Worm (Caenorhabditis elegans): ENCODE data around the gene cct-5.

- no peak for TF ChIP-seq T22C8.4 (GFP tag; IDR thresholded peaks at IDR 0.05)
- no peak for TF ChIP-seq med-1 (GFP tag; optimal IDR thresholded peaks at IDR 0.05; ENCODE audit: insufficient read depth)
- no peak for TF ChIP-seq ztf-23 (GFP tag; IDR thresholded peaks at IDR 0.05)
- TF ChIP-seq flt-1 (GFP tag; IDR thresholded peaks at IDR 0.05), result no peak
- TF ChIP-seq ztf-29 (GFP tag; IDR thresholded peaks at IDR 0.05), result no peak
- no peak for TF ChIP-seq cog-1 (tag; optimal IDR thresholded peaks at IDR 0.05)
- no peak for TF ChIP-seq ref-1 (GFP tag; conservative IDR thresholded peaks at IDR 0.05)
- no peak for TF ChIP-seq klf-2 (GFP tag; conservative IDR thresholded peaks at IDR 0.05)
- no peak for TF ChIP-seq tab-1 (GFP tag; IDR thresholded peaks at IDR 0.05)
Observed at ce11 chrIII:4477472-4477871, 30.4 kb downstream of the cct-5 start, which contains the start of gene ins-17.

Data from whole organism, midembryonic.